Worm (Caenorhabditis elegans) whole organism, L3 larva: Measurements from ENCODE around the gene Y116A8A.2.
"Not testable (repeated sequence)": the region's sequence is repeated elsewhere in the genome, so short reads cannot be mapped to it uniquely, and the experiment has no call there.

ENCODE experiments used
- R02D3.7 ChIP-seq: fragments of 150-350 bp; optimal IDR thresholded peaks from 2 replicates; lab custom pipeline; 2014; ENCODE audit warnings: missing biosample characterization, missing genetic modification characterization
- ama-1 ChIP-seq: fragments of 150-350 bp; optimal IDR thresholded peaks from 2 replicates; lab custom pipeline; 2018
- ceh-28 ChIP-seq: fragments of 150-350 bp; optimal IDR thresholded peaks from 2 replicates; lab custom pipeline; 2014; ENCODE audit warnings: missing biosample characterization, missing genetic modification reagents, missing genetic modification characterization
- ceh-82 ChIP-seq: fragments of 150-350 bp; optimal IDR thresholded peaks from 2 replicates; lab custom pipeline; 2014; ENCODE audit warnings: missing biosample characterization, missing genetic modification characterization
- ceh-9 ChIP-seq: sonication (generic microtip); optimal IDR thresholded peaks from 2 replicates; lab custom pipeline; 2018; ENCODE audit warnings: missing biosample characterization, missing genetic modification characterization
- daf-12 ChIP-seq: fragments of 150-350 bp; optimal IDR thresholded peaks from 2 replicates; lab custom pipeline; 2014; ENCODE audit warnings: missing biosample characterization, missing genetic modification reagents, missing genetic modification characterization
- egl-27 ChIP-seq: sonication (generic microtip); optimal IDR thresholded peaks from 4 replicates; lab custom pipeline; 2017; ENCODE audit warnings: missing biosample characterization, missing genetic modification reagents, missing genetic modification characterization
- elt-2 ChIP-seq: sonication (generic microtip); optimal IDR thresholded peaks from 2 replicates; lab custom pipeline; 2016; ENCODE audit warnings: missing genetic modification reagents, mild to moderate bottlenecking, missing genetic modification characterization, missing compliant biosample characterization
- elt-3 ChIP-seq, 3 experiments: fragments of 150-350 bp in 1 of 3; sonication (generic microtip) in 2 of 3; optimal IDR thresholded peaks; 2 replicates in 2 of 3; 4 replicates in 1 of 3; lab custom pipeline; 2014 to 2017; ENCODE audit warnings: missing biosample characterization in 3 of 3, missing genetic modification characterization in 3 of 3
- eor-1 ChIP-seq, 2 experiments: fragments of 150-350 bp; optimal IDR thresholded peaks; 2 replicates each; lab custom pipeline; 2014 to 2018; ENCODE audit warnings: missing biosample characterization in 2 of 2, missing genetic modification characterization in 2 of 2
- fkh-10 ChIP-seq: sonication (generic microtip); optimal IDR thresholded peaks from 2 replicates; lab custom pipeline; 2017; ENCODE audit warnings: missing biosample characterization, missing genetic modification reagents, missing genetic modification characterization
- fkh-2 ChIP-seq: fragments of 150-350 bp; optimal IDR thresholded peaks from 2 replicates; lab custom pipeline; 2014; ENCODE audit warnings: missing biosample characterization, missing genetic modification reagents, missing genetic modification characterization
- fos-1 ChIP-seq: fragments of 150-350 bp; optimal IDR thresholded peaks from 2 replicates; lab custom pipeline; 2014; ENCODE audit warnings: missing biosample characterization, missing genetic modification characterization
- hmg-11 ChIP-seq: sonication (generic microtip); optimal IDR thresholded peaks from 2 replicates; lab custom pipeline; 2016; ENCODE audit warnings: missing genetic modification characterization, missing compliant biosample characterization
- jun-1 ChIP-seq: fragments of 150-350 bp; optimal IDR thresholded peaks from 2 replicates; lab custom pipeline; 2014; ENCODE audit warnings: missing biosample characterization, missing genetic modification reagents, missing genetic modification characterization
- lin-15B ChIP-seq: fragments of 150-350 bp; optimal IDR thresholded peaks from 2 replicates; lab custom pipeline; 2014; ENCODE audit warnings: missing biosample characterization, missing genetic modification characterization
- lin-39 ChIP-seq: fragments of 150-350 bp; optimal IDR thresholded peaks from 2 replicates; lab custom pipeline; 2018; ENCODE audit warnings: missing biosample characterization, missing genetic modification reagents, missing genetic modification characterization
- mml-1 ChIP-seq: fragments of 150-350 bp; sonication (generic microtip); optimal IDR thresholded peaks from 3 replicates; lab custom pipeline; 2014; ENCODE audit warnings: missing biosample characterization, missing genetic modification characterization
- nhr-23 ChIP-seq: fragments of 150-350 bp; optimal IDR thresholded peaks from 2 replicates; lab custom pipeline; 2014; ENCODE audit warnings: missing biosample characterization, missing genetic modification reagents, missing genetic modification characterization
- nhr-25 ChIP-seq: sonication (generic microtip); optimal IDR thresholded peaks from 2 replicates; lab custom pipeline; 2017; ENCODE audit warnings: missing biosample characterization, missing genetic modification characterization
- nhr-43 ChIP-seq: sonication (generic microtip); optimal IDR thresholded peaks from 2 replicates; lab custom pipeline; 2016; ENCODE audit warnings: mild to moderate bottlenecking, missing genetic modification characterization, missing compliant biosample characterization; ENCODE audit not compliant: poor library complexity, severe bottlenecking
- nhr-67 ChIP-seq: fragments of 150-350 bp; optimal IDR thresholded peaks from 2 replicates; lab custom pipeline; 2014; ENCODE audit warnings: missing biosample characterization, missing genetic modification characterization
- nhr-76 ChIP-seq: fragments of 150-350 bp; sonication (generic microtip); optimal IDR thresholded peaks from 5 replicates; lab custom pipeline; 2014; ENCODE audit warnings: missing biosample characterization, missing genetic modification characterization
- nhr-77 ChIP-seq: fragments of 150-350 bp; optimal IDR thresholded peaks from 2 replicates; lab custom pipeline; 2014; ENCODE audit warnings: missing biosample characterization, missing genetic modification characterization
- pha-4 ChIP-seq: fragments of 150-350 bp; optimal IDR thresholded peaks from 2 replicates; lab custom pipeline; 2014; ENCODE audit warnings: missing biosample characterization, missing genetic modification reagents, missing genetic modification characterization
- pqm-1 ChIP-seq: fragments of 150-350 bp; optimal IDR thresholded peaks from 2 replicates; lab custom pipeline; 2017; ENCODE audit warnings: missing biosample characterization, missing genetic modification characterization, inconsistent platforms
- sea-2 ChIP-seq: fragments of 150-350 bp; sonication (generic microtip); optimal IDR thresholded peaks from 4 replicates; lab custom pipeline; 2014; ENCODE audit warnings: missing biosample characterization, missing genetic modification reagents, missing genetic modification characterization
- skn-1 ChIP-seq: fragments of 150-350 bp; optimal IDR thresholded peaks from 2 replicates; lab custom pipeline; 2014; ENCODE audit warnings: missing biosample characterization, missing genetic modification characterization
- tbx-2 ChIP-seq: sonication (generic microtip); optimal IDR thresholded peaks from 2 replicates; lab custom pipeline; 2016; ENCODE audit warnings: mild to moderate bottlenecking, missing genetic modification characterization, missing compliant biosample characterization
- unc-39 ChIP-seq: sonication (generic microtip); optimal IDR thresholded peaks from 4 replicates; lab custom pipeline; 2017; ENCODE audit warnings: missing biosample characterization, missing genetic modification characterization
- unc-62 ChIP-seq: fragments of 150-350 bp; sonication (generic microtip); optimal IDR thresholded peaks from 4 replicates; lab custom pipeline; 2014; ENCODE audit warnings: missing biosample characterization, missing genetic modification reagents, missing genetic modification characterization
- zag-1 ChIP-seq: fragments of 150-350 bp; optimal IDR thresholded peaks from 2 replicates; lab custom pipeline; 2014; ENCODE audit warnings: missing biosample characterization, missing genetic modification characterization
- ztf-11 ChIP-seq: fragments of 150-350 bp; optimal IDR thresholded peaks from 2 replicates; lab custom pipeline; 2014; ENCODE audit warnings: missing biosample characterization, missing genetic modification characterization

Gene Y116A8A.2

DNA sequence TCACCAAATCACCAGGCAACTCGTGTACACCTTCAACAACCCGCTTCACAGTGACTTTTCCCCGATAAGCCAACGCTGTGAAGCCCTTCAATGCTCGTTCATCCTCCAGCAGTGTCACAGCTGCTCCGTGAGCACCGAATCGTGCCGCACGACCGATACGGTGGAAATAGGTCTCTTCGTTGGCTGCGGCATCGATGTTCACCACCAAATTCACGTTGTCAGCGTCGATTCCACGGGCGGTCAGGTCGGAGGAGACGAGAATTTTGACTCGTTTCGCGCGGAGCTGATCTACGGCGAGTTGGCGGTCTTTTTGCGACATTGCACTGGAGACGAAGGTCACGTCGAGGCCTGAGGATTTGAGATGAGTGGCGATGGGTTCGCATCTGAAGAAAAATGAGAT lies 47.0 kb upstream of the Y116A8A.2 start:
- no peak for TF ChIP-seq unc-39
- TF ChIP-seq unc-62 (GFP tag; lab: Kevin White, UChicago): no peak
- no peak for TF ChIP-seq nhr-76
- no peak for TF ChIP-seq daf-12 (tag; lab: Kevin White, UChicago)
- no peak for TF ChIP-seq elt-2 (tag; lab: Kevin White, UChicago)
- no peak for TF ChIP-seq sea-2
- no peak for TF ChIP-seq nhr-67
- no peak for TF ChIP-seq ama-1
- TF ChIP-seq pqm-1 (tag; lab: Kevin White, UChicago): no peak
- no peak for TF ChIP-seq nhr-25 (tag; lab: Kevin White, UChicago)
- no peak for TF ChIP-seq zag-1 (tag; lab: Kevin White, UChicago)
- no peak for TF ChIP-seq ztf-11
- TF ChIP-seq nhr-23 (tag; lab: Kevin White, UChicago): no peak

DNA sequence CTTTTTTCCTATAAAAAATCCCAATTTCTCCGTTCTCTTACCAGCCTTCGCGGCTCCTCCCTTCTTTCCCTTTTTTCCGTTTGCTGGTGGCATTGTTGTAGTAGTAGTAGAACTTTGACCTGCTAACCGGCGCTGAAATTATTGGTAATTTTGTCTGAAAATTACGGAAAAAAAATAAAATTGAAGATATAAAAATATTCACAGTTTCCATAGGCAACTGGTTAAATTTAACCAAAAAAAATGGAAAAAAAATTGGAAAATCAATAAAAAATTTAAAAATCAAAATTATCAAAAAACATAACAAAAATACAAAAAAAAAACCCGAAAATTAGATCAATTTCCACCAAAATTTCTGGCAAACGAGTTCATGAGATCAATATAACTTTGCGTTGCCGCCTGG lies 41.1 kb upstream of the Y116A8A.2 start, which contains the start of gene map-2:
Gene map-2, minus strand, starts transcription at position 101 of the 400 bp plus-strand sequence.
- TF ChIP-seq ztf-11 (no peak), lin-39 (tag; lab: Kevin White, UChicago) (no peak), fkh-2 (tag; lab: Kevin White, UChicago) (no peak), ceh-9 (tag; lab: Kevin White, UChicago) (no peak), mml-1 (tag; lab: Kevin White, UChicago) (no peak)

DNA sequence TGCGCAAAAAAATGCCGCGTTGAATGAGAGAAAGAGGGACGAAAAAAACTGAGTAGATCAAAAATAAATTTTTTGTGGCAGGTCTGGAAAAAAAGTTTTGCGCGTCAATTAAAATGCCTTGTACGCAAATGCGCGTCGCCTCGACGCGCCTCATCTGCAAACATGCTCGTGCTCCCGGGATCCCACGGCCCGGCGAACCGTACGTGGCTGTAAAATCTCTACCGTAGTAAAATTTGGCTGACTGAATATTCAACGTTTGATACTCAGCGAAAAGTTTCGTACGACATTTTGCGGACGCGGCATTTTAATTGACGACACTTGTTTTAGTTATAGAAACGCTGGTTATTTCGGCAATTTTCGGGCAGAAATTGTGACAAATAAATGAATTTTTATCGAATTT lies 31.7 kb upstream of the Y116A8A.2 start:
- peak; percentile 26 for TF ChIP-seq tbx-2 (tag; lab: Kevin White, UChicago)
- peak; percentile 35 for TF ChIP-seq elt-2 (tag; lab: Kevin White, UChicago)
- TF ChIP-seq R02D3.7 (tag; lab: Kevin White, UChicago): peak; percentile 25
- TF ChIP-seq lin-15B (tag; lab: Kevin White, UChicago): peak; percentile 27

DNA sequence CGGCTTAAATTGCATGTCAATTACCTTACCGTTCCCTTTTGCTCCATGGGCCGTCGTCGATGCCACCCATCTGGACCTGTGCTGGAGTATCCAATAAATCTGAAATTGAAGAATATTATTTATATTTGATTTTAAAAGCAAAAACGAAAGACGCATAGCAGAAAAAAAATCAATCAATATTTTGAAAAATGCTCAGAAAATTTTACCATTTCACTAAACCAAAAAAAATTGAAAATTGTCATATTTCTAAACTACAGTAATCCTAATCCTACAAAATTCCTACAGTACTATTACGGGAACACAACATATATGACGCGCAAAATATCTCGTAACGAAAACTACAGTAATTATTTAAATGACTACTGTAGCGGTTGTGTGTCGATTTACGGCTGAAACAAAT lies 29.1 kb upstream of the Y116A8A.2 start, which contains the start of gene Y116A8A.150:
Gene Y116A8A.150, minus strand, starts transcription at position 101 of the 400 bp plus-strand sequence.
- TF ChIP-seq skn-1; fos-1; nhr-25 (tag; lab: Kevin White, UChicago): not testable (repeated sequence)

DNA sequence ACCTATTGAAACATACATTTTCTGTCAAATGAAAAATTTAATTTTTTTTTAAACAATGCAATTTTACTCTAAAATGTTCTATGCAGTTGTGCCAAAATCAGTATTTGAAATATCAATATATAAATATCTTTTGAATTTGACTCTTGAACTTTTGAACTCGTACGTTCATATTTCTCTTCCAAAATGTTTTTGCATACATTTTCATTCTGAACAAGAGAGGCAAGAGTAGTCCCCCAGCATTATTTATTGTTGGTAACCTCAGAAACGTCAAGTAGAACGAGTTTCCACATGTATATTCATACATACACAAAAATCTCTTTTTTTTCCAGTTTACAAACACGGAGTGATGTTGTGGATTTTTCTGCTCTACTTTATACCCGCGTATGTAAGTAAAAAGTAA lies 17.6 kb upstream of the Y116A8A.2 start, which contains the start of gene clec-194:
Gene clec-194, plus strand, starts transcription at position 301 of the 400 bp plus-strand sequence.
- TF ChIP-seq ceh-82 (tag; lab: Kevin White, UChicago): no peak
- no peak for TF ChIP-seq hmg-11 (tag; lab: Kevin White, UChicago)
- no peak for TF ChIP-seq unc-39
- no peak for TF ChIP-seq fkh-10

DNA sequence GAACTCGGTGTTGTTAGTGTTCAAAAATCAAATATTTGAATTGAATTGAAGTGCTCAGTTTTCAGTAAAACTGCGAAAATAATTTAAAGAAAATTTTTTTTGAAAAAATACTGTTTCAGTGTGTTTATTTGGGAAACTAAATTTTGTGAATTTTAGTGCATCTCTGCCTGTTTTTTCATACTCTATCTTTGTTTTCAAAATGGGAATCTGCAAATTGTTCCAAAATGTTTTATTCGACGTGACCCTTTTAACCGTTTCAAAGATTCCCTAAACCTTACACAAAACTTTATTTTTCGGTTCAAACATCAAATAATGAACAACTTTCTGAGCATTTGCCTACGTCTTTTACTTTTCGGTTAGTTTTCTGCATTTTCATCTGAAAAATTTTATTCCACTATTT lies 16.2 kb upstream of the Y116A8A.2 start, which contains the start of gene Y116A8A.7:
Gene Y116A8A.7, plus strand, starts transcription at position 301 of the 400 bp plus-strand sequence.
- TF ChIP-seq fkh-10: no peak

DNA sequence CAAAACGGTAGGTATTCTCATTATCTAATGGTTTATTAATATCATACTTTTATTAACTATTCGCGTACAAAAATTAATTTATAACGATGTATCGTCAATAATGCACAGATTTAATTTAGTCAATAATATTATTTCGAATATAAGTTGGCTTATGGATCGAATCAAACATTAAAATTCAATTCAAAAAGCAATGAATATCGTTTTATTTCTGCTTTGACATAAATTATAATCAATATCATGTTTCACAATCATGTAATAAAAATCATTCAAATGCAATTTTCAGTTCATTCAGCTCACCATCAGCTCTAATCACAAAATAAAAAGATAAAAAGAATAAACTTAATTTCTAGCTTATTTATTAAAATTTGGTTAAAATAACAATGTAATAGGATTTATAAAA lies 15.0 kb upstream of the Y116A8A.2 start, which contains the start of gene Y116A8A.6:
Gene Y116A8A.6, minus strand, starts transcription at position 101 of the 400 bp plus-strand sequence.
- TF ChIP-seq pha-4 (tag; lab: Kevin White, UChicago) (no peak), nhr-25 (tag; lab: Kevin White, UChicago) (no peak), sea-2 (no peak), hmg-11 (tag; lab: Kevin White, UChicago) (no peak), ztf-11 (no peak), eor-1 (tag; optimal IDR thresholded peaks at IDR 0.05; lab: Kevin White, UChicago) (no peak), ceh-28 (tag; lab: Kevin White, UChicago) (no peak), ceh-9 (tag; lab: Kevin White, UChicago) (no peak), mml-1 (tag; lab: Kevin White, UChicago) (no peak), nhr-43 (tag; lab: Kevin White, UChicago) (no peak), nhr-76 (no peak), nhr-67 (no peak), nhr-77 (no peak), fkh-10 (no peak), elt-3 (tag; optimal IDR thresholded peaks at IDR 0.05; lab: Kevin White, UChicago) (no peak), ama-1 (no peak), jun-1 (tag; lab: Kevin White, UChicago) (no peak), egl-27 (tag; lab: Kevin White, UChicago) (no peak), nhr-23 (tag; lab: Kevin White, UChicago) (no peak)
